Worm (Caenorhabditis elegans) whole organism, late embryonic: ENCODE measurements around the gene C08F11.1.
"Not testable (repeated sequence)": the region's sequence is repeated elsewhere in the genome, so short reads cannot be mapped to it uniquely, and the experiment has no call there.

Experiments used
- C38D4.7 ChIP-seq: fragments of 200-800 bp; sonication (Bioruptor generic); optimal IDR thresholded peaks from 2 replicates; lab custom pipeline; 2018; ENCODE audit warnings: mild to moderate bottlenecking, missing genetic modification characterization, moderate library complexity, missing compliant biosample characterization
- K02D7.2 ChIP-seq: sonication (generic microtip); optimal IDR thresholded peaks from 2 replicates; lab custom pipeline; 2017; ENCODE audit warnings: mild to moderate bottlenecking, missing genetic modification characterization, missing compliant biosample characterization
- K09A11.1 ChIP-seq: sonication (generic microtip); optimal IDR thresholded peaks from 2 replicates; lab custom pipeline; 2017; ENCODE audit warnings: antibody characterized with exemption, mild to moderate bottlenecking, missing genetic modification characterization, missing compliant biosample characterization; ENCODE audit not compliant: insufficient read depth
- T23F11.4 ChIP-seq: fragments of 200-800 bp; sonication (Bioruptor generic); optimal IDR thresholded peaks from 2 replicates; lab custom pipeline; 2018; ENCODE audit warnings: mild to moderate bottlenecking, missing genetic modification characterization, missing compliant biosample characterization
- ahr-1 ChIP-seq: sonication (generic microtip); optimal IDR thresholded peaks from 2 replicates; lab custom pipeline; 2016; ENCODE audit warnings: missing genetic modification characterization, missing compliant biosample characterization
- ceh-18 ChIP-seq: sonication (generic microtip); optimal IDR thresholded peaks from 2 replicates; lab custom pipeline; 2016; ENCODE audit warnings: missing genetic modification characterization, missing compliant biosample characterization
- ceh-2 ChIP-seq: sonication (generic microtip); optimal IDR thresholded peaks from 2 replicates; lab custom pipeline; 2016; ENCODE audit warnings: missing genotype, missing genetic modification characterization, missing compliant biosample characterization
- ceh-24 ChIP-seq: sonication (generic microtip); optimal IDR thresholded peaks from 2 replicates; lab custom pipeline; 2016; ENCODE audit warnings: mild to moderate bottlenecking, missing genetic modification characterization, missing compliant biosample characterization
- ceh-48 ChIP-seq: sonication (generic microtip); optimal IDR thresholded peaks from 2 replicates; lab custom pipeline; 2016; ENCODE audit warnings: missing genetic modification characterization, inconsistent platforms, missing compliant biosample characterization
- ceh-9 ChIP-seq: sonication (generic microtip); optimal IDR thresholded peaks from 2 replicates; lab custom pipeline; 2016; ENCODE audit warnings: mild to moderate bottlenecking, missing genetic modification characterization, inconsistent platforms, missing compliant biosample characterization
- elt-2 ChIP-seq: sonication (generic microtip); optimal IDR thresholded peaks from 2 replicates; lab custom pipeline; 2016; ENCODE audit warnings: missing genetic modification reagents, missing genetic modification characterization, missing compliant biosample characterization
- gmeb-2 ChIP-seq: sonication (generic microtip); optimal IDR thresholded peaks from 2 replicates; lab custom pipeline; 2016; ENCODE audit warnings: missing genetic modification characterization, inconsistent platforms, missing compliant biosample characterization
- hlh-8 ChIP-seq: sonication (generic microtip); optimal IDR thresholded peaks from 2 replicates; lab custom pipeline; 2016; ENCODE audit warnings: missing genotype, missing genetic modification characterization, missing compliant biosample characterization
- lim-6 ChIP-seq: sonication (generic microtip); optimal IDR thresholded peaks from 2 replicates; lab custom pipeline; 2016; ENCODE audit warnings: missing genetic modification characterization, missing compliant biosample characterization
- nfya-1 ChIP-seq: sonication (generic microtip); optimal IDR thresholded peaks from 2 replicates; lab custom pipeline; 2017; ENCODE audit warnings: missing genetic modification characterization, mild to moderate bottlenecking, missing compliant biosample characterization, antibody characterized with exemption, moderate library complexity
- nhr-11 ChIP-seq: fragments of 150-350 bp; optimal IDR thresholded peaks from 2 replicates; lab custom pipeline; 2014; ENCODE audit warnings: missing biosample characterization, missing genetic modification characterization
- nhr-232 ChIP-seq: sonication (generic microtip); optimal IDR thresholded peaks from 2 replicates; lab custom pipeline; 2016; ENCODE audit warnings: missing genetic modification characterization, missing compliant biosample characterization
- pag-3 ChIP-seq: sonication (generic microtip); optimal IDR thresholded peaks from 2 replicates; lab custom pipeline; 2016; ENCODE audit warnings: missing compliant biosample characterization, missing genetic modification characterization, borderline replicate concordance
- pat-9 ChIP-seq: fragments of 200-800 bp; sonication (Bioruptor generic); optimal IDR thresholded peaks from 2 replicates; lab custom pipeline; 2018; ENCODE audit warnings: mild to moderate bottlenecking, missing genetic modification characterization, moderate library complexity, missing compliant biosample characterization
- pax-1 ChIP-seq: fragments of 150-350 bp; optimal IDR thresholded peaks from 2 replicates; lab custom pipeline; 2014; ENCODE audit warnings: missing biosample characterization, missing genetic modification characterization
- pha-2 ChIP-seq: sonication (generic microtip); optimal IDR thresholded peaks from 2 replicates; lab custom pipeline; 2017; ENCODE audit warnings: mild to moderate bottlenecking, missing genetic modification characterization, missing compliant biosample characterization
- pha-4 ChIP-seq: fragments of 150-350 bp; optimal IDR thresholded peaks from 2 replicates; lab custom pipeline; 2018; ENCODE audit warnings: missing biosample characterization, missing genetic modification reagents, missing genetic modification characterization
- pqm-1 ChIP-seq: sonication (generic microtip); optimal IDR thresholded peaks from 2 replicates; lab custom pipeline; 2016; ENCODE audit warnings: missing genetic modification characterization, missing compliant biosample characterization
- sdc-2 ChIP-seq: sonication (generic microtip); optimal IDR thresholded peaks from 2 replicates; lab custom pipeline; 2016; ENCODE audit warnings: missing genotype, missing genetic modification characterization, missing compliant biosample characterization
- sox-2 ChIP-seq: fragments of 200-800 bp; sonication (Bioruptor generic); IDR thresholded peaks from 2 replicates; pipeline ENCODE4 v1.3.6; 2022; ENCODE audit warnings: missing genetic modification reagents, missing genetic modification characterization, missing compliant biosample characterization
- syd-9 ChIP-seq: sonication (generic microtip); optimal IDR thresholded peaks from 2 replicates; lab custom pipeline; 2016; ENCODE audit warnings: mild to moderate bottlenecking, missing genetic modification characterization, moderate library complexity, missing compliant biosample characterization
- tbx-2 ChIP-seq: sonication (generic microtip); optimal IDR thresholded peaks from 2 replicates; lab custom pipeline; 2016; ENCODE audit warnings: missing genetic modification characterization, missing compliant biosample characterization
- tbx-7 ChIP-seq: sonication (generic microtip); optimal IDR thresholded peaks from 2 replicates; lab custom pipeline; 2016; ENCODE audit warnings: missing genotype, missing genetic modification characterization, missing compliant biosample characterization
- unc-42 ChIP-seq: sonication (generic microtip); optimal IDR thresholded peaks from 2 replicates; lab custom pipeline; 2016; ENCODE audit warnings: missing genotype, missing genetic modification characterization, missing compliant biosample characterization
- unc-86 ChIP-seq: sonication (generic microtip); optimal IDR thresholded peaks from 2 replicates; lab custom pipeline; 2016; ENCODE audit warnings: missing genetic modification characterization, missing compliant biosample characterization
- zip-5 ChIP-seq: sonication (generic microtip); optimal IDR thresholded peaks from 2 replicates; lab custom pipeline; 2016; ENCODE audit warnings: missing genetic modification characterization, missing compliant biosample characterization

C08F11.1 gene

ce11 chrIV:13647558-13647957 is 23.9 kb downstream of the C08F11.1 start, which contains the start of gene ule-4:
Gene ule-4, minus strand, starts transcription at chrIV:13647658.
- TF ChIP-seq pat-9 (tag; lab: Kevin White, UChicago): no peak

ce11 chrIV:13649126-13649525 is 25.5 kb downstream of the C08F11.1 start, which contains the start of gene C08F11.10:
Gene C08F11.10, minus strand, starts transcription at chrIV:13649226.
- TF ChIP-seq ceh-24 (tag; lab: Kevin White, UChicago) (no peak), T23F11.4 (GFP tag; lab: Kevin White, UChicago) (no peak), pat-9 (tag; lab: Kevin White, UChicago) (no peak), nfya-1 (tag; lab: Kevin White, UChicago) (no peak), ceh-48 (tag; lab: Kevin White, UChicago) (no peak), K09A11.1 (tag; lab: Kevin White, UChicago) (no peak), pha-2 (tag; lab: Kevin White, UChicago) (no peak), hlh-8 (no peak), pqm-1 (tag; lab: Kevin White, UChicago) (no peak), C38D4.7 (GFP tag; lab: Kevin White, UChicago) (no peak), unc-86 (tag; lab: Kevin White, UChicago) (no peak), ahr-1 (tag; lab: Kevin White, UChicago) (no peak), tbx-7 (tag; lab: Kevin White, UChicago) (no peak), pax-1 (no peak), elt-2 (no peak), ceh-2 (tag; lab: Kevin White, UChicago) (no peak), K02D7.2 (no peak)

- TF ChIP-seq gmeb-2 (tag; lab: Kevin White, UChicago) (no peak), syd-9 (tag; lab: Kevin White, UChicago) (no peak), lim-6 (tag; lab: Kevin White, UChicago) (no peak), unc-42 (tag; lab: Kevin White, UChicago) (no peak), pag-3 (no peak), ceh-9 (tag; lab: Kevin White, UChicago) (no peak)
These were observed 26.6 kb downstream of the C08F11.1 start, which contains the start of gene C08F11.17 for ce11 chrIV:13650238-13650637. Gene C08F11.17, minus strand, starts transcription at chrIV:13650338.

ce11 chrIV:13651411-13651810 is 27.8 kb downstream of the C08F11.1 start, which contains the start of gene C08F11.12:
Gene C08F11.12, minus strand, starts transcription at chrIV:13651511.
- TF ChIP-seq ceh-18, pha-4, zip-5 (tag; lab: Kevin White, UChicago): not testable (repeated sequence)

- TF ChIP-seq nhr-232; nhr-11; ceh-24 (tag; lab: Kevin White, UChicago): not testable (repeated sequence)
These were observed 28.4 kb downstream of the C08F11.1 start, which contains the start of gene Y45F10C.6 for ce11 chrIV:13652023-13652422. Gene Y45F10C.6, plus strand, starts transcription at chrIV:13652323.

ce11 chrIV:13659449-13659848 is 35.8 kb downstream of the C08F11.1 start, which contains the start of gene Y45F10C.1:
Gene Y45F10C.1, minus strand, starts transcription at chrIV:13659549.
- TF ChIP-seq sox-2; tbx-2 (tag; lab: Kevin White, UChicago); sdc-2 (tag; lab: Kevin White, UChicago): not testable (repeated sequence)
